Fruit fly (Drosophila melanogaster): ENCODE results near the gene PGAP5.

Gene PGAP5

dm6 chr2L:8156682-8157081 lies 42.0 kb upstream of the PGAP5 start (continued):
- TF ChIP-seq Gsc (GFP tag; IDR thresholded peaks at IDR 0.05): no peak
- no peak for TF ChIP-seq sim (GFP tag; IDR thresholded peaks at IDR 0.05)
- TF ChIP-seq CG15479 (GFP tag; optimal IDR thresholded peaks at IDR 0.05): peak; percentile 48
- peak; percentile 49; the same call in 1 of the 3 replicates for TF ChIP-seq Dbx (GFP tag; IDR thresholded peaks at IDR 0.05)
- peak; percentile 43; the same call in 1 of the 2 replicates for TF ChIP-seq Rx (GFP tag; IDR thresholded peaks at IDR 0.05)
- TF ChIP-seq Atf6 (GFP tag; IDR thresholded peaks at IDR 0.05): 0 out of 2 replicates have a peak, but pooled peaks have one; percentile 39
- peak; percentile 76 for TF ChIP-seq Dip3 (GFP tag; optimal IDR thresholded peaks at IDR 0.05)
- TF ChIP-seq Nf-YB (GFP tag; optimal IDR thresholded peaks at IDR 0.05): no peak
- peak; percentile 21 for TF ChIP-seq btn (GFP tag; optimal IDR thresholded peaks at IDR 0.05)
- TF ChIP-seq Ada2b (GFP tag; IDR thresholded peaks at IDR 0.05): peak; percentile 51; the same call in 1 of the 2 replicates
- TF ChIP-seq CG34224 (GFP tag; IDR thresholded peaks at IDR 0.05; ENCODE audit: partially characterized antibody): peak; percentile 50; the same call in 2 of the 3 replicates
- TF ChIP-seq CG10267 (tag; optimal IDR thresholded peaks at IDR 0.05): peak; percentile 60
- peak; percentile 91 for TF ChIP-seq Ets65A (GFP tag)
- TF ChIP-seq ara (GFP tag; IDR thresholded peaks at IDR 0.05): peak; percentile 59
- TF ChIP-seq dm (GFP tag; optimal IDR thresholded peaks at IDR 0.05): peak; percentile 26
- peak; percentile 25 for TF ChIP-seq CG1792 (GFP tag; optimal IDR thresholded peaks at IDR 0.05)
- TF ChIP-seq Abd-B (GFP tag; optimal IDR thresholded peaks at IDR 0.05): peak; percentile 70
- TF ChIP-seq CG8089 (GFP tag; optimal IDR thresholded peaks at IDR 0.05): peak; percentile 28
- TF ChIP-seq CG12744 (GFP tag; optimal IDR thresholded peaks at IDR 0.05): peak; percentile 10
- peak; percentile 74 for TF ChIP-seq da (GFP tag; optimal IDR thresholded peaks at IDR 0.05)
- TF ChIP-seq CG2712 (tag; optimal IDR thresholded peaks at IDR 0.05): peak; percentile 75
- peak; percentile 23 for TF ChIP-seq CG10543 (GFP tag; optimal IDR thresholded peaks at IDR 0.05)
- TF ChIP-seq NfI (GFP tag; optimal IDR thresholded peaks at IDR 0.05): peak; percentile 73
- peak; percentile 65 for TF ChIP-seq lmd (GFP tag; IDR thresholded peaks at IDR 0.05)
- peak; percentile 74 for TF ChIP-seq CG2678 (tag; optimal IDR thresholded peaks at IDR 0.05)
- TF ChIP-seq CG14014 (GFP tag; IDR thresholded peaks at IDR 0.05): peak; percentile 67
- TF ChIP-seq CG7987 (GFP tag; optimal IDR thresholded peaks at IDR 0.05): peak; percentile 42
- TF ChIP-seq CG13296 (GFP tag; optimal IDR thresholded peaks at IDR 0.05): peak; percentile 68
- TF ChIP-seq CG10366 (GFP tag; IDR thresholded peaks at IDR 0.05): peak; percentile 68
- no peak for TF ChIP-seq klu (GFP tag; IDR thresholded peaks at IDR 0.05)
- TF ChIP-seq CG3407 (GFP tag; optimal IDR thresholded peaks at IDR 0.05): no peak
- peak; percentile 70; the same call in 2 of the 3 replicates for TF ChIP-seq zfh1 (GFP tag; IDR thresholded peaks at IDR 0.05)
- peak; percentile 70 for TF ChIP-seq CG17361 (GFP tag; IDR thresholded peaks at IDR 0.05)
- no peak for TF ChIP-seq br (optimal IDR thresholded peaks at IDR 0.05)
- no peak for TF ChIP-seq fd64A (GFP tag; optimal IDR thresholded peaks at IDR 0.05)
- TF ChIP-seq Neu2 (GFP tag; optimal IDR thresholded peaks at IDR 0.05; ENCODE audit: borderline replicate concordance): no peak
- TF ChIP-seq chm (GFP tag; IDR thresholded peaks at IDR 0.05): 0 out of 2 replicates have a peak, but pooled peaks have one; percentile 18
- TF ChIP-seq CG8281 (tag; optimal IDR thresholded peaks at IDR 0.05): no peak
- peak; percentile 35 for TF ChIP-seq exex (tag; optimal IDR thresholded peaks at IDR 0.05)
- TF ChIP-seq CG17359 (tag; optimal IDR thresholded peaks at IDR 0.05): peak; percentile 80
- peak; percentile 64 for TF ChIP-seq CG4820 (GFP tag; optimal IDR thresholded peaks at IDR 0.05)
- TF ChIP-seq CG12155 (GFP tag; optimal IDR thresholded peaks at IDR 0.05): peak; percentile 54
- no peak for TF ChIP-seq zf30C (GFP tag; optimal IDR thresholded peaks at IDR 0.05)
- peak; percentile 54; the same call in 1 of the 2 replicates for TF ChIP-seq CG4730 (GFP tag; IDR thresholded peaks at IDR 0.05)
- no peak for TF ChIP-seq CG11696 (GFP tag; IDR thresholded peaks at IDR 0.05)
- TF ChIP-seq CG4404 (GFP tag; IDR thresholded peaks at IDR 0.05): peak; percentile 52
- TF ChIP-seq Lhr (GFP tag; optimal IDR thresholded peaks at IDR 0.05): peak; percentile 19
- TF ChIP-seq CG10462 (GFP tag; optimal IDR thresholded peaks at IDR 0.05): no peak
- TF ChIP-seq Dip2 (GFP tag; IDR thresholded peaks at IDR 0.05): no peak
- TF ChIP-seq Mad (GFP tag; optimal IDR thresholded peaks at IDR 0.05): peak; percentile 71
- TF ChIP-seq Atf-2 (GFP tag; optimal IDR thresholded peaks at IDR 0.05): peak; percentile 26
- TF ChIP-seq Doc2 (GFP tag; IDR thresholded peaks at IDR 0.05): no peak
